Worm (Caenorhabditis elegans) whole organism, young adult: Measurements from ENCODE around the gene spds-1.
A peak's percentile ranks its signal among the peaks of the same experiment; 100 is the strongest.

Source experiments
- ceh-58 ChIP-seq: fragments of 200-800 bp; sonication (Bioruptor generic); IDR thresholded peaks from 2 replicates; pipeline ENCODE4 v1.3.6; 2022; ENCODE audit warnings: missing genetic modification characterization, missing compliant biosample characterization
- die-1 ChIP-seq: sonication (generic microtip); optimal IDR thresholded peaks from 2 replicates; lab custom pipeline; 2016; ENCODE audit warnings: missing genotype, mild to moderate bottlenecking, missing genetic modification characterization, missing compliant biosample characterization
- hmg-20 ChIP-seq: fragments of 200-800 bp; sonication (Bioruptor generic); IDR thresholded peaks from 2 replicates; pipeline ENCODE4 v1.3.6; 2022; ENCODE audit warnings: missing genetic modification reagents, missing genetic modification characterization, missing compliant biosample characterization
- nhr-120 ChIP-seq: fragments of 200-800 bp; sonication (Bioruptor generic); IDR thresholded peaks from 2 replicates; pipeline ENCODE4 v1.3.6; 2022; ENCODE audit warnings: missing genetic modification characterization, missing compliant biosample characterization
- nhr-80 ChIP-seq: sonication (generic microtip); optimal IDR thresholded peaks from 2 replicates; lab custom pipeline; 2016; ENCODE audit warnings: missing genetic modification characterization, missing compliant biosample characterization
- snpc-4 ChIP-seq, 5 experiments: fragments of 150-350 bp in 1 of 5; sonication (generic microtip) in 4 of 5; optimal IDR thresholded peaks; 2 replicates each; lab custom pipeline; 2014 to 2018; ENCODE audit warnings: missing genetic modification characterization in 5 of 5, missing biosample characterization in 3 of 5, antibody characterized with exemption in 2 of 5, mild to moderate bottlenecking in 2 of 5, missing compliant biosample characterization in 2 of 5, missing genotype in 2 of 5, moderate library complexity in 2 of 5, missing genetic modification reagents in 1 of 5
- ztf-18 ChIP-seq: sonication (generic microtip); optimal IDR thresholded peaks from 2 replicates; lab custom pipeline; 2016; ENCODE audit warnings: missing genotype, mild to moderate bottlenecking, missing genetic modification characterization, missing compliant biosample characterization

ce11 chrII:12768167-12768712 is 38.5 kb upstream of the spds-1 start, which contains the start of the genes vps-2 and tiar-2:
- TF ChIP-seq hmg-20 (GFP tag; lab: Robert Waterston, UW): no peak
- TF ChIP-seq die-1 (tag; lab: Kevin White, UChicago): no peak
- no peak for TF ChIP-seq ceh-58 (GFP tag; lab: Robert Waterston, UW)
- no peak for TF ChIP-seq nhr-120 (GFP tag; lab: Robert Waterston, UW)
- TF ChIP-seq ztf-18 (tag; lab: Kevin White, UChicago): no peak
- no peak for TF ChIP-seq snpc-4 (GFP tag; optimal IDR thresholded peaks at IDR 0.05; lab: Kevin White, UChicago)
- TF ChIP-seq snpc-4 (tag; optimal IDR thresholded peaks at IDR 0.05; lab: Kevin White, UChicago): peak in 3 of 4 experiments; percentile 42 to 74 (median 46)
- TF ChIP-seq nhr-80 (tag; lab: Kevin White, UChicago): peak; percentile 7
